Worm (Caenorhabditis elegans) whole organism, late embryonic: Measurements from ENCODE around the gene lgc-38.

Source experiments
- C08G9.2 ChIP-seq: sonication (generic microtip); optimal IDR thresholded peaks from 2 replicates; lab custom pipeline; 2016; ENCODE audit warnings: mild to moderate bottlenecking, missing genetic modification characterization, moderate library complexity, missing compliant biosample characterization
- C38D4.7 ChIP-seq: fragments of 200-800 bp; sonication (Bioruptor generic); optimal IDR thresholded peaks from 2 replicates; lab custom pipeline; 2018; ENCODE audit warnings: mild to moderate bottlenecking, missing genetic modification characterization, moderate library complexity, missing compliant biosample characterization
- K02D7.2 ChIP-seq: sonication (generic microtip); optimal IDR thresholded peaks from 2 replicates; lab custom pipeline; 2017; ENCODE audit warnings: mild to moderate bottlenecking, missing genetic modification characterization, missing compliant biosample characterization
- Y22D7AL.16 ChIP-seq: sonication (generic microtip); optimal IDR thresholded peaks from 2 replicates; lab custom pipeline; 2016; ENCODE audit warnings: missing genetic modification characterization, missing compliant biosample characterization
- ahr-1 ChIP-seq: sonication (generic microtip); optimal IDR thresholded peaks from 2 replicates; lab custom pipeline; 2016; ENCODE audit warnings: missing genetic modification characterization, missing compliant biosample characterization
- ceh-18 ChIP-seq: sonication (generic microtip); optimal IDR thresholded peaks from 2 replicates; lab custom pipeline; 2016; ENCODE audit warnings: missing genetic modification characterization, missing compliant biosample characterization
- ceh-19 ChIP-seq: fragments of 200-800 bp; sonication (Bioruptor generic); optimal IDR thresholded peaks from 2 replicates; lab custom pipeline; 2018; ENCODE audit warnings: mild to moderate bottlenecking, missing genetic modification characterization, missing compliant biosample characterization
- ceh-2 ChIP-seq: sonication (generic microtip); optimal IDR thresholded peaks from 2 replicates; lab custom pipeline; 2016; ENCODE audit warnings: missing genotype, missing genetic modification characterization, missing compliant biosample characterization
- ceh-24 ChIP-seq: sonication (generic microtip); optimal IDR thresholded peaks from 2 replicates; lab custom pipeline; 2016; ENCODE audit warnings: mild to moderate bottlenecking, missing genetic modification characterization, missing compliant biosample characterization
- ceh-45 ChIP-seq: fragments of 200-800 bp; sonication (Bioruptor generic); IDR thresholded peaks from 2 replicates; pipeline ENCODE4 v1.3.6; 2022; ENCODE audit warnings: missing genetic modification reagents, missing genetic modification characterization, missing compliant biosample characterization
- ceh-48 ChIP-seq: sonication (generic microtip); optimal IDR thresholded peaks from 2 replicates; lab custom pipeline; 2016; ENCODE audit warnings: missing genetic modification characterization, inconsistent platforms, missing compliant biosample characterization
- ceh-9 ChIP-seq: sonication (generic microtip); optimal IDR thresholded peaks from 2 replicates; lab custom pipeline; 2016; ENCODE audit warnings: mild to moderate bottlenecking, missing genetic modification characterization, inconsistent platforms, missing compliant biosample characterization
- dmd-4 ChIP-seq: sonication (generic microtip); optimal IDR thresholded peaks from 2 replicates; lab custom pipeline; 2016; ENCODE audit warnings: borderline replicate concordance, missing genetic modification characterization, missing compliant biosample characterization
- dve-1 ChIP-seq: sonication (generic microtip); optimal IDR thresholded peaks from 2 replicates; lab custom pipeline; 2017; ENCODE audit warnings: antibody characterized with exemption, mild to moderate bottlenecking, missing genetic modification characterization, missing compliant biosample characterization
- elt-2 ChIP-seq: sonication (generic microtip); optimal IDR thresholded peaks from 2 replicates; lab custom pipeline; 2016; ENCODE audit warnings: missing genetic modification reagents, missing genetic modification characterization, missing compliant biosample characterization
- fax-1 ChIP-seq: sonication (generic microtip); optimal IDR thresholded peaks from 2 replicates; lab custom pipeline; 2016; ENCODE audit warnings: missing genotype, missing genetic modification characterization, missing compliant biosample characterization
- fkh-10 ChIP-seq: fragments of 150-350 bp; optimal IDR thresholded peaks from 2 replicates; lab custom pipeline; 2014; ENCODE audit warnings: missing biosample characterization, missing genetic modification reagents, missing genetic modification characterization
- fkh-6 ChIP-seq: sonication (generic microtip); optimal IDR thresholded peaks from 2 replicates; lab custom pipeline; 2016; ENCODE audit warnings: missing genetic modification characterization, missing compliant biosample characterization
- hlh-13 ChIP-seq: fragments of 200-800 bp; sonication (Bioruptor generic); optimal IDR thresholded peaks from 2 replicates; lab custom pipeline; 2018; ENCODE audit warnings: mild to moderate bottlenecking, missing genetic modification characterization, missing compliant biosample characterization
- hlh-6 ChIP-seq: sonication (generic microtip); optimal IDR thresholded peaks from 2 replicates; lab custom pipeline; 2016; ENCODE audit warnings: missing genotype, missing genetic modification characterization, missing compliant biosample characterization
- lim-6 ChIP-seq: sonication (generic microtip); optimal IDR thresholded peaks from 2 replicates; lab custom pipeline; 2016; ENCODE audit warnings: missing genetic modification characterization, missing compliant biosample characterization
- lin-11 ChIP-seq: fragments of 200-800 bp; sonication (Bioruptor generic); optimal IDR thresholded peaks from 2 replicates; lab custom pipeline; 2018; ENCODE audit warnings: mild to moderate bottlenecking, missing genetic modification characterization, missing compliant biosample characterization
- madf-2 ChIP-seq: sonication (generic microtip); optimal IDR thresholded peaks from 2 replicates; lab custom pipeline; 2017; ENCODE audit warnings: missing genetic modification characterization, missing compliant biosample characterization
- nhr-11 ChIP-seq: fragments of 150-350 bp; optimal IDR thresholded peaks from 2 replicates; lab custom pipeline; 2014; ENCODE audit warnings: missing biosample characterization, missing genetic modification characterization
- nhr-232 ChIP-seq: sonication (generic microtip); optimal IDR thresholded peaks from 2 replicates; lab custom pipeline; 2016; ENCODE audit warnings: missing genetic modification characterization, missing compliant biosample characterization
- pat-9 ChIP-seq: fragments of 200-800 bp; sonication (Bioruptor generic); optimal IDR thresholded peaks from 2 replicates; lab custom pipeline; 2018; ENCODE audit warnings: mild to moderate bottlenecking, missing genetic modification characterization, moderate library complexity, missing compliant biosample characterization
- pha-4 ChIP-seq: fragments of 150-350 bp; optimal IDR thresholded peaks from 2 replicates; lab custom pipeline; 2018; ENCODE audit warnings: missing biosample characterization, missing genetic modification reagents, missing genetic modification characterization
- pqm-1 ChIP-seq: sonication (generic microtip); optimal IDR thresholded peaks from 2 replicates; lab custom pipeline; 2016; ENCODE audit warnings: missing genetic modification characterization, missing compliant biosample characterization
- pros-1 ChIP-seq: fragments of 150-350 bp; optimal IDR thresholded peaks from 2 replicates; lab custom pipeline; 2014; ENCODE audit warnings: missing biosample characterization, missing genetic modification reagents, missing genetic modification characterization
- ref-2 ChIP-seq: sonication (generic microtip); optimal IDR thresholded peaks from 2 replicates; lab custom pipeline; 2016; ENCODE audit warnings: missing genetic modification characterization, missing compliant biosample characterization
- sdc-2 ChIP-seq: sonication (generic microtip); optimal IDR thresholded peaks from 2 replicates; lab custom pipeline; 2016; ENCODE audit warnings: missing genotype, missing genetic modification characterization, missing compliant biosample characterization
- sox-2 ChIP-seq: fragments of 200-800 bp; sonication (Bioruptor generic); IDR thresholded peaks from 2 replicates; pipeline ENCODE4 v1.3.6; 2022; ENCODE audit warnings: missing genetic modification reagents, missing genetic modification characterization, missing compliant biosample characterization
- sox-4 ChIP-seq: sonication (generic microtip); optimal IDR thresholded peaks from 2 replicates; lab custom pipeline; 2017; ENCODE audit warnings: mild to moderate bottlenecking, missing genetic modification characterization, inconsistent platforms, missing compliant biosample characterization
- syd-9 ChIP-seq: sonication (generic microtip); optimal IDR thresholded peaks from 2 replicates; lab custom pipeline; 2016; ENCODE audit warnings: mild to moderate bottlenecking, missing genetic modification characterization, moderate library complexity, missing compliant biosample characterization
- unc-42 ChIP-seq: sonication (generic microtip); optimal IDR thresholded peaks from 2 replicates; lab custom pipeline; 2016; ENCODE audit warnings: missing genotype, missing genetic modification characterization, missing compliant biosample characterization
- unc-55 ChIP-seq: sonication (generic microtip); optimal IDR thresholded peaks from 2 replicates; lab custom pipeline; 2017; ENCODE audit warnings: missing biosample characterization, missing genetic modification reagents, missing genetic modification characterization
- unc-86 ChIP-seq: sonication (generic microtip); optimal IDR thresholded peaks from 2 replicates; lab custom pipeline; 2016; ENCODE audit warnings: missing genetic modification characterization, missing compliant biosample characterization
- zip-5 ChIP-seq: sonication (generic microtip); optimal IDR thresholded peaks from 2 replicates; lab custom pipeline; 2016; ENCODE audit warnings: missing genetic modification characterization, missing compliant biosample characterization
- ztf-16 ChIP-seq: sonication (generic microtip); optimal IDR thresholded peaks from 2 replicates; lab custom pipeline; 2017; ENCODE audit warnings: missing genetic modification characterization, missing compliant biosample characterization

The lgc-38 gene

ce11 chrIII:6989900-6990299, 19.0 kb upstream of the lgc-38 start, which contains the start of gene prk-1:
Gene prk-1, plus strand, starts transcription at chrIII:6990168.
- TF ChIP-seq pha-4 (no peak), hlh-6 (no peak)

ce11 chrIII:6991465-6991864, 17.5 kb upstream of the lgc-38 start:
- TF ChIP-seq nhr-232 (tag; lab: Kevin White, UChicago) (no peak), elt-2 (tag; lab: Kevin White, UChicago) (peak; percentile 30), syd-9 (no peak), unc-42 (tag; lab: Kevin White, UChicago) (no peak), ceh-2 (tag; lab: Kevin White, UChicago) (no peak), ref-2 (tag; lab: Kevin White, UChicago) (no peak), ceh-18 (tag; lab: Kevin White, UChicago) (no peak), hlh-13 (no peak)

- TF ChIP-seq ahr-1 (tag; lab: Kevin White, UChicago) (no peak), ceh-24 (tag; lab: Kevin White, UChicago) (no peak), unc-86 (no peak), ceh-48 (tag; lab: Kevin White, UChicago) (no peak), nhr-11 (no peak), fkh-10 (GFP tag; lab: Kevin White, UChicago) (no peak), pros-1 (tag; lab: Kevin White, UChicago) (no peak), C08G9.2 (tag; lab: Kevin White, UChicago) (no peak), sdc-2 (tag; lab: Kevin White, UChicago) (no peak), K02D7.2 (tag; lab: Kevin White, UChicago) (no peak), pqm-1 (tag; lab: Kevin White, UChicago) (no peak), lim-6 (tag; lab: Kevin White, UChicago) (no peak), dve-1 (tag; lab: Kevin White, UChicago) (no peak), Y22D7AL.16 (tag; lab: Kevin White, UChicago) (no peak), fax-1 (tag; lab: Kevin White, UChicago) (no peak)
Measured at ce11 chrIII:6992496-6992895, 16.4 kb upstream of the lgc-38 start.

- TF ChIP-seq ceh-9 (tag; lab: Kevin White, UChicago) (no peak), unc-55 (no peak), fax-1 (tag; lab: Kevin White, UChicago) (no peak), ceh-19 (GFP tag; lab: Kevin White, UChicago) (no peak), ceh-45 (GFP tag; lab: Robert Waterston, UW) (no peak), fkh-6 (no peak), pat-9 (no peak), dmd-4 (tag; lab: Kevin White, UChicago) (no peak), pros-1 (tag; lab: Kevin White, UChicago) (no peak), C38D4.7 (GFP tag; lab: Kevin White, UChicago) (no peak), hlh-13 (no peak), ceh-48 (tag; lab: Kevin White, UChicago) (no peak), sox-4 (no peak), fkh-10 (GFP tag; lab: Kevin White, UChicago) (no peak), lin-11 (tag; lab: Kevin White, UChicago) (no peak), ztf-16 (tag; lab: Kevin White, UChicago) (no peak), madf-2 (tag; lab: Kevin White, UChicago) (no peak), ceh-18 (tag; lab: Kevin White, UChicago) (no peak), sox-2 (GFP tag; lab: Robert Waterston, UW) (no peak), zip-5 (tag; lab: Kevin White, UChicago) (no peak)
Measured at ce11 chrIII:6993179-6993578, 15.8 kb upstream of the lgc-38 start.
